Worm (Caenorhabditis elegans) whole organism, L2 larva: ENCODE measurements around the gene C18H9.6.

ENCODE experiments used
- aly-2 ChIP-seq: fragments of 150-350 bp; optimal IDR thresholded peaks from 2 replicates; lab custom pipeline; 2014; ENCODE audit warnings: missing biosample characterization, missing genetic modification characterization
- ama-1 ChIP-seq: fragments of 150-350 bp; optimal IDR thresholded peaks from 2 replicates; lab custom pipeline; 2018; ENCODE audit warnings: inconsistent platforms
- blmp-1 ChIP-seq: sonication (generic microtip); optimal IDR thresholded peaks from 2 replicates; lab custom pipeline; 2017; ENCODE audit warnings: missing genetic modification characterization, mild to moderate bottlenecking, missing compliant biosample characterization, antibody characterized with exemption, moderate library complexity; ENCODE audit not compliant: insufficient read depth
- egl-27 ChIP-seq: sonication (generic microtip); optimal IDR thresholded peaks from 3 replicates; lab custom pipeline; 2017; ENCODE audit warnings: missing biosample characterization, missing genetic modification reagents, missing genetic modification characterization
- nhr-12 ChIP-seq: fragments of 150-350 bp; optimal IDR thresholded peaks from 2 replicates; lab custom pipeline; 2014; ENCODE audit warnings: missing biosample characterization, missing genetic modification characterization
- nhr-237 ChIP-seq: fragments of 150-350 bp; optimal IDR thresholded peaks from 2 replicates; lab custom pipeline; 2014; ENCODE audit warnings: missing biosample characterization, missing genetic modification characterization
- nhr-25 ChIP-seq: fragments of 150-350 bp; sonication (generic microtip); optimal IDR thresholded peaks from 3 replicates; lab custom pipeline; 2014; ENCODE audit warnings: missing biosample characterization, missing genetic modification characterization
- nhr-77 ChIP-seq: fragments of 150-350 bp; optimal IDR thresholded peaks from 2 replicates; lab custom pipeline; 2014; ENCODE audit warnings: missing biosample characterization, missing genetic modification characterization
- skn-1 ChIP-seq: sonication (generic microtip); optimal IDR thresholded peaks from 2 replicates; lab custom pipeline; 2017; ENCODE audit warnings: missing biosample characterization, missing genetic modification characterization
- snpc-4 ChIP-seq: fragments of 150-350 bp; optimal IDR thresholded peaks from 2 replicates; lab custom pipeline; 2014; ENCODE audit warnings: missing biosample characterization, missing genetic modification characterization
- unc-55 ChIP-seq: fragments of 150-350 bp; sonication (generic microtip); optimal IDR thresholded peaks from 3 replicates; lab custom pipeline; 2014; ENCODE audit warnings: missing biosample characterization, missing genetic modification reagents, missing genetic modification characterization
- unc-62 ChIP-seq: fragments of 150-350 bp; optimal IDR thresholded peaks from 2 replicates; lab custom pipeline; 2014; ENCODE audit warnings: missing biosample characterization, missing genetic modification reagents, missing genetic modification characterization
- ztf-4 ChIP-seq: fragments of 150-350 bp; optimal IDR thresholded peaks from 2 replicates; lab custom pipeline; 2014; ENCODE audit warnings: missing biosample characterization, missing genetic modification characterization

DNA sequence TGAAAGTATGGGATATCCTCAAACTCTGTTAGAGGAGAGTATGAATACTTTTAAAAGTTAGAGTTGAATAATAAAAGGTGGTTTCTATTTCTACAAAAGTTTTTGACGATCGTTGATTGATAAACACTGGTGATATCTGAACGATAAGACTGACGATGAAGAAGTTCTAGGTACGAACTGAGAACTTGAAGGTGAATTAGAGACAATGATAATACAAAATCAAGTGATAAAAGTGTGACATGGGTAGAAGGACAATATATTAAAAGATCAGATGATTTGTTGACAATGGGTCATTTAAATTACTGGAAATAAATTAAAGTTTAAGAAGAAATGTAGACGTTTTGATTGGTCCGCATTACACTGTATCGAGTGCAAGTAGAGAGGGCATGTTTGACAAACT, 6.0 kb downstream of the C18H9.6 start, which contains the start of gene C18H9.5:
- TF ChIP-seq skn-1 (no peak), nhr-12 (tag; lab: Kevin White, UChicago) (no peak), blmp-1 (tag; lab: Kevin White, UChicago) (no peak), unc-62 (GFP tag; lab: Kevin White, UChicago) (no peak), ama-1 (lab: Kevin White, UChicago) (no peak), nhr-77 (tag; lab: Kevin White, UChicago) (no peak), egl-27 (no peak), nhr-237 (no peak), aly-2 (tag; lab: Kevin White, UChicago) (no peak), nhr-25 (no peak), snpc-4 (no peak), unc-55 (GFP tag; lab: Kevin White, UChicago) (no peak), ztf-4 (tag; lab: Kevin White, UChicago) (no peak)
